Worm (Caenorhabditis elegans) whole organism, L4 larva: ENCODE data around the gene grl-29.
A peak's percentile ranks its signal among the peaks of the same experiment; 100 is the strongest.
"Not testable (repeated sequence)": the region's sequence is repeated elsewhere in the genome, so short reads cannot be mapped to it uniquely, and the experiment has no call there.

ENCODE experiments used
- F37D6.2 ChIP-seq: sonication (generic microtip); optimal IDR thresholded peaks from 2 replicates; lab custom pipeline; 2016; ENCODE audit warnings: mild to moderate bottlenecking, missing genetic modification characterization, missing compliant biosample characterization
- F49E8.2 ChIP-seq: sonication (generic microtip); optimal IDR thresholded peaks from 2 replicates; lab custom pipeline; 2016; ENCODE audit warnings: missing compliant biosample characterization, mild to moderate bottlenecking, missing genetic modification characterization, borderline replicate concordance
- Y105C5A.15 ChIP-seq: fragments of 200-800 bp; sonication (Bioruptor generic); IDR thresholded peaks from 2 replicates; pipeline ENCODE4 v1.3.6; 2022; ENCODE audit warnings: missing genetic modification characterization, missing compliant biosample characterization
- Y48G9A.11 ChIP-seq: fragments of 200-800 bp; sonication (Bioruptor generic); IDR thresholded peaks from 2 replicates; pipeline ENCODE4 v1.3.6; 2022; ENCODE audit warnings: missing genetic modification reagents, missing genetic modification characterization, missing compliant biosample characterization
- Y5F2A.4 ChIP-seq: fragments of 200-800 bp; sonication (Bioruptor generic); optimal IDR thresholded peaks from 2 replicates; lab custom pipeline; 2018; ENCODE audit warnings: mild to moderate bottlenecking, missing genetic modification characterization, missing compliant biosample characterization
- aha-1 ChIP-seq: fragments of 150-350 bp; peaks from one replicate; lab custom pipeline; 2014; ENCODE audit warnings: missing biosample characterization, missing genetic modification characterization
- attf-4 ChIP-seq: sonication (generic microtip); optimal IDR thresholded peaks from 3 replicates; lab custom pipeline; 2017; ENCODE audit warnings: missing biosample characterization, missing genetic modification characterization
- ceh-82 ChIP-seq: sonication (generic microtip); optimal IDR thresholded peaks from 2 replicates; lab custom pipeline; 2017; ENCODE audit warnings: missing biosample characterization, missing genetic modification characterization
- daf-16 ChIP-seq, 3 experiments: sonication (generic microtip); optimal IDR thresholded peaks; 2 replicates each; lab custom pipeline; 2016 to 2017; ENCODE audit warnings: missing genetic modification characterization in 3 of 3, missing genetic modification reagents in 3 of 3, mild to moderate bottlenecking in 2 of 3, missing compliant biosample characterization in 2 of 3, missing biosample characterization in 1 of 3, moderate library complexity in 1 of 3
- daf-8 ChIP-seq: fragments of 200-800 bp; sonication (Bioruptor generic); IDR thresholded peaks from 2 replicates; pipeline ENCODE4 v1.3.6; 2022; ENCODE audit warnings: missing genetic modification characterization, missing compliant biosample characterization
- egl-27 ChIP-seq: sonication (generic microtip); optimal IDR thresholded peaks from 3 replicates; lab custom pipeline; 2017; ENCODE audit warnings: missing biosample characterization, missing genetic modification reagents, missing genetic modification characterization
- hif-1 ChIP-seq, 2 experiments: sonication (generic microtip); optimal IDR thresholded peaks; 2 replicates each; lab custom pipeline; 2016 to 2017; ENCODE audit warnings: missing compliant biosample characterization in 2 of 2, missing genetic modification characterization in 2 of 2, missing genetic modification reagents in 2 of 2, missing genotype in 2 of 2, mild to moderate bottlenecking in 1 of 2
- hlh-11 ChIP-seq: fragments of 200-800 bp; sonication (Bioruptor generic); optimal IDR thresholded peaks from 2 replicates; lab custom pipeline; 2018; ENCODE audit warnings: mild to moderate bottlenecking, missing genetic modification characterization, missing compliant biosample characterization
- hmg-1.1 ChIP-seq: fragments of 200-800 bp; sonication (Bioruptor generic); IDR thresholded peaks from 2 replicates; pipeline ENCODE4 v1.3.6; 2022; ENCODE audit warnings: missing genetic modification reagents, missing genetic modification characterization, missing compliant biosample characterization
- jun-1 ChIP-seq: fragments of 150-350 bp; optimal IDR thresholded peaks from 2 replicates; lab custom pipeline; 2014; ENCODE audit warnings: missing biosample characterization, missing genetic modification reagents, missing genetic modification characterization
- lin-38 ChIP-seq: fragments of 200-800 bp; sonication (Bioruptor generic); IDR thresholded peaks from 2 replicates; pipeline ENCODE4 v1.3.6; 2022; ENCODE audit warnings: missing genetic modification reagents, missing genetic modification characterization, missing compliant biosample characterization
- lsy-2 ChIP-seq, 2 experiments: fragments of 150-350 bp in 1 of 2; sonication (generic microtip) in 1 of 2; optimal IDR thresholded peaks; 2 replicates each; lab custom pipeline; 2014 to 2017; ENCODE audit warnings: missing biosample characterization in 2 of 2, missing genetic modification characterization in 2 of 2
- madf-9 ChIP-seq: fragments of 200-800 bp; sonication (Bioruptor generic); conservative IDR thresholded peaks from 2 replicates; pipeline ENCODE4 v1.3.6; 2022; ENCODE audit warnings: missing genetic modification reagents, missing genetic modification characterization, missing compliant biosample characterization
- mep-1 ChIP-seq: fragments of 150-350 bp; sonication (generic microtip); optimal IDR thresholded peaks from 3 replicates; lab custom pipeline; 2014; ENCODE audit warnings: missing biosample characterization, missing genetic modification characterization
- mxl-3 ChIP-seq: fragments of 200-800 bp; sonication (Bioruptor generic); optimal IDR thresholded peaks from 2 replicates; lab custom pipeline; 2018; ENCODE audit warnings: mild to moderate bottlenecking, missing genetic modification characterization, missing compliant biosample characterization
- nhr-237 ChIP-seq: sonication (generic microtip); optimal IDR thresholded peaks from 2 replicates; lab custom pipeline; 2017; ENCODE audit warnings: missing biosample characterization, missing genetic modification characterization
- nhr-42 ChIP-seq: fragments of 200-800 bp; sonication (Bioruptor generic); IDR thresholded peaks from 2 replicates; pipeline ENCODE4 v1.3.6; 2022; ENCODE audit warnings: missing genetic modification characterization, missing compliant biosample characterization
- nhr-48 ChIP-seq: sonication (generic microtip); optimal IDR thresholded peaks from 2 replicates; lab custom pipeline; 2016; ENCODE audit warnings: mild to moderate bottlenecking, missing genetic modification characterization, missing compliant biosample characterization
- nhr-6 ChIP-seq: fragments of 150-350 bp; optimal IDR thresholded peaks from 2 replicates; lab custom pipeline; 2014; ENCODE audit warnings: missing biosample characterization, missing genetic modification characterization
- nhr-76 ChIP-seq: fragments of 150-350 bp; optimal IDR thresholded peaks from 2 replicates; lab custom pipeline; 2014; ENCODE audit warnings: missing biosample characterization, missing genetic modification characterization
- rbr-2 ChIP-seq: sonication (generic microtip); optimal IDR thresholded peaks from 2 replicates; lab custom pipeline; 2016; ENCODE audit warnings: missing genotype, missing genetic modification characterization, missing compliant biosample characterization
- skn-1 ChIP-seq: fragments of 150-350 bp; optimal IDR thresholded peaks from 2 replicates; lab custom pipeline; 2014; ENCODE audit warnings: missing biosample characterization, missing genetic modification characterization
- snpc-1.2 ChIP-seq: fragments of 200-800 bp; sonication (Bioruptor generic); IDR thresholded peaks from 2 replicates; pipeline ENCODE4 v1.3.6; 2022; ENCODE audit warnings: missing genetic modification reagents, missing genetic modification characterization, missing compliant biosample characterization
- tra-1 ChIP-seq: fragments of 200-800 bp; sonication (Bioruptor generic); IDR thresholded peaks from 2 replicates; pipeline ENCODE4 v1.3.6; 2022; ENCODE audit warnings: missing genetic modification reagents, missing genetic modification characterization, missing compliant biosample characterization
- unc-130 ChIP-seq: sonication (generic microtip); optimal IDR thresholded peaks from 2 replicates; lab custom pipeline; 2016; ENCODE audit warnings: missing genetic modification reagents, missing genetic modification characterization, missing compliant biosample characterization
- unc-62 ChIP-seq, 3 experiments: fragments of 150-350 bp in 1 of 3; sonication (generic microtip); optimal IDR thresholded peaks in 2 of 3; peaks in 1 of 3; 1 replicate in 1 of 3; 2 replicates in 2 of 3; lab custom pipeline; 2014 to 2017; ENCODE audit warnings: missing biosample characterization in 3 of 3, missing genetic modification characterization in 3 of 3, missing genetic modification reagents in 3 of 3, missing genotype in 1 of 3

The grl-29 gene

ce11 chrV:3579795-3580194 is 24.8 kb upstream of the grl-29 start (continued):
- TF ChIP-seq unc-62 (GFP tag; optimal IDR thresholded peaks at IDR 0.05 in 1 of 2; lab: Kevin White, UChicago): no peak
- TF ChIP-seq unc-62 (tag; optimal IDR thresholded peaks at IDR 0.05; lab: Kevin White, UChicago): no peak
- no peak for TF ChIP-seq F37D6.2

- TF ChIP-seq mep-1 (tag; lab: Kevin White, UChicago) (no peak), aha-1 (peak; percentile 98), mxl-3 (GFP tag; lab: Kevin White, UChicago) (peak; percentile 46), unc-62 (GFP tag; optimal IDR thresholded peaks at IDR 0.05 in 1 of 2; lab: Kevin White, UChicago) (peak in 1 of 2 experiments; percentile 92), unc-62 (tag; optimal IDR thresholded peaks at IDR 0.05; lab: Kevin White, UChicago) (no peak), hif-1 (tag; optimal IDR thresholded peaks at IDR 0.05; lab: Kevin White, UChicago) (peak in 1 of 2 experiments; percentile 98), hmg-1.1 (GFP tag; lab: Robert Waterston, UW) (0 out of 2 replicates have a peak, but pooled peaks have one; percentile 16), jun-1 (tag; lab: Kevin White, UChicago) (no peak), nhr-237 (tag; lab: Kevin White, UChicago) (no peak)
Observed at ce11 chrV:3579248-3579647, 24.2 kb upstream of the grl-29 start.

- TF ChIP-seq madf-9 (GFP tag; lab: Robert Waterston, UW) (0 out of 2 replicates have a peak, but pooled peaks have one; percentile 10), ceh-82 (no peak), F49E8.2 (tag; lab: Kevin White, UChicago) (peak; percentile 66), Y48G9A.11 (GFP tag; lab: Robert Waterston, UW) (peak; percentile 91), daf-8 (GFP tag; lab: Robert Waterston, UW) (no peak), lin-38 (GFP tag; lab: Robert Waterston, UW) (peak; percentile 69), unc-130 (GFP tag; lab: Kevin White, UChicago) (peak; percentile 88), snpc-1.2 (GFP tag; lab: Robert Waterston, UW) (peak; percentile 27; the same call in 1 of the 2 replicates), daf-16 (GFP tag; optimal IDR thresholded peaks at IDR 0.05; lab: Kevin White, UChicago) (no peak), daf-16 (tag; optimal IDR thresholded peaks at IDR 0.05; lab: Kevin White, UChicago) (peak; percentile 28), nhr-6 (no peak), lsy-2 (tag; optimal IDR thresholded peaks at IDR 0.05; lab: Kevin White, UChicago) (peak in 1 of 2 experiments; percentile 72)
Observed at ce11 chrV:3578813-3579212, 23.8 kb upstream of the grl-29 start, which contains the start of gene pygl-1. pygl-1 (plus strand) TSS chrV:3579023.

- TF ChIP-seq nhr-48 (tag; lab: Kevin White, UChicago) (no peak), skn-1 (tag; lab: Kevin White, UChicago) (no peak), nhr-76 (tag; lab: Kevin White, UChicago) (no peak), egl-27 (tag; lab: Kevin White, UChicago) (no peak), Y48G9A.11 (GFP tag; lab: Robert Waterston, UW) (no peak), attf-4 (tag; lab: Kevin White, UChicago) (no peak), nhr-42 (no peak), mep-1 (tag; lab: Kevin White, UChicago) (no peak), tra-1 (GFP tag; lab: Robert Waterston, UW) (no peak), F37D6.2 (no peak), hlh-11 (tag; lab: Kevin White, UChicago) (no peak), hif-1 (tag; optimal IDR thresholded peaks at IDR 0.05; lab: Kevin White, UChicago) (no peak)
Observed at ce11 chrV:3575759-3576158, 20.7 kb upstream of the grl-29 start, which contains the start of gene grl-27. grl-27 (minus strand) TSS chrV:3575859.

ce11 chrV:3572408-3572807 is 17.4 kb upstream of the grl-29 start, which contains the start of gene F40C5.1:
F40C5.1 (plus strand) TSS chrV:3572708.
- not testable (repeated sequence) for TF ChIP-seq Y105C5A.15 (GFP tag; lab: Robert Waterston, UW); Y5F2A.4 (GFP tag; lab: Kevin White, UChicago); rbr-2
